Worm (Caenorhabditis elegans) whole organism, late embryonic: Measurements from ENCODE around the gene pstk-1.

Experiments
- Y22D7AL.16 ChIP-seq: sonication (generic microtip); optimal IDR thresholded peaks from 2 replicates; lab custom pipeline; 2016; ENCODE audit warnings: missing genetic modification characterization, missing compliant biosample characterization
- ama-1 ChIP-seq: fragments of 150-350 bp; optimal IDR thresholded peaks from 2 replicates; lab custom pipeline; 2014
- nfya-1 ChIP-seq: sonication (generic microtip); optimal IDR thresholded peaks from 2 replicates; lab custom pipeline; 2017; ENCODE audit warnings: missing genetic modification characterization, mild to moderate bottlenecking, missing compliant biosample characterization, antibody characterized with exemption, moderate library complexity
- nhr-11 ChIP-seq: fragments of 150-350 bp; optimal IDR thresholded peaks from 2 replicates; lab custom pipeline; 2014; ENCODE audit warnings: missing biosample characterization, missing genetic modification characterization
- rnt-1 ChIP-seq: sonication (generic microtip); optimal IDR thresholded peaks from 2 replicates; lab custom pipeline; 2016; ENCODE audit warnings: missing genetic modification characterization, missing compliant biosample characterization
- sox-4 ChIP-seq: sonication (generic microtip); optimal IDR thresholded peaks from 2 replicates; lab custom pipeline; 2017; ENCODE audit warnings: mild to moderate bottlenecking, missing genetic modification characterization, inconsistent platforms, missing compliant biosample characterization
- tbx-2 ChIP-seq: sonication (generic microtip); optimal IDR thresholded peaks from 2 replicates; lab custom pipeline; 2016; ENCODE audit warnings: missing genetic modification characterization, missing compliant biosample characterization

- no peak for TF ChIP-seq tbx-2 (tag; lab: Kevin White, UChicago)
- no peak for TF ChIP-seq nfya-1 (tag; lab: Kevin White, UChicago)
- TF ChIP-seq sox-4 (tag; lab: Kevin White, UChicago) = no peak
- TF ChIP-seq ama-1 = no peak
- TF ChIP-seq nhr-11 = no peak
- TF ChIP-seq Y22D7AL.16 = no peak
- TF ChIP-seq rnt-1 (tag; lab: Kevin White, UChicago) = no peak
Observed at ce11 chrIII:12496449-12496848, 30.0 kb downstream of the pstk-1 start, which contains the start of gene herd-1.
